Worm (Caenorhabditis elegans): ENCODE results near the gene ttr-34.

The ttr-34 gene

DNA sequence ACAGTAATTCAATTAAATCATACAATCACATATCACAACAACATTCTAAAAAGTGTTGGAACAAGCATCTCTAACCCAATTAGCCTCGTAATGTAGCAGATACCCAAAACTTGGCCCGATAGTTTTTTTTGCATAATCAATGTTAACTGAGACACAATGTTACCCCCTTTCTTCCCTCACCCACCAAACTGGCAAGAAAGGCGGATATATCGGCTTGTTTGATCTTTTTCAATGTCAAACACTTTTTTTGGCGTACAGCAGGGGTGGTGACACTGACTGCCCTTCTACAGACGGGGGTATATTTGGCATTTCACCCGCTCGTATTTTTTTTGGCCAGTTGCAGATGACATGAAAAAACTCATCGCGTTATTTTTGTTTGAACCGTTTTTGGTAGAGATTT, 29.6 kb upstream of the ttr-34 start:
- TF ChIP-seq flh-1 (GFP tag; optimal IDR thresholded peaks at IDR 0.05): no peak
- no peak for TF ChIP-seq snpc-4 (tag; optimal IDR thresholded peaks at IDR 0.05)
- TF ChIP-seq nhr-76 (tag; optimal IDR thresholded peaks at IDR 0.05): no peak
- no peak for TF ChIP-seq M03D4.4 (tag; optimal IDR thresholded peaks at IDR 0.05)
- TF ChIP-seq ces-1 (GFP tag; optimal IDR thresholded peaks at IDR 0.05): no peak
- TF ChIP-seq ceh-83 (GFP tag; optimal IDR thresholded peaks at IDR 0.05): no peak
- no peak for TF ChIP-seq sem-2 (GFP tag; optimal IDR thresholded peaks at IDR 0.05)
- no peak for TF ChIP-seq cnd-1 (tag; optimal IDR thresholded peaks at IDR 0.05)
- TF ChIP-seq mab-5 (tag; optimal IDR thresholded peaks at IDR 0.05): no peak

ce11 chrX:13112664-13113063, 26.9 kb upstream of the ttr-34 start:
- TF ChIP-seq snpc-4 (tag; optimal IDR thresholded peaks at IDR 0.05) (no peak), sptf-1 (tag; optimal IDR thresholded peaks at IDR 0.05) (no peak), zip-8 (tag; optimal IDR thresholded peaks at IDR 0.05) (no peak), ceh-43 (GFP tag; optimal IDR thresholded peaks at IDR 0.05) (no peak), unc-62 (GFP tag; optimal IDR thresholded peaks at IDR 0.05) (no peak), lsy-2 (tag; optimal IDR thresholded peaks at IDR 0.05) (no peak), mep-1 (tag; optimal IDR thresholded peaks at IDR 0.05) (no peak), M03D4.4 (tag; optimal IDR thresholded peaks at IDR 0.05) (no peak), unc-120 (tag; optimal IDR thresholded peaks at IDR 0.05; ENCODE audit: poor library complexity, severe bottlenecking) (no peak), mab-5 (tag; optimal IDR thresholded peaks at IDR 0.05) (no peak), nhr-12 (tag; optimal IDR thresholded peaks at IDR 0.05) (no peak), bed-3 (GFP tag; optimal IDR thresholded peaks at IDR 0.05) (no peak), ceh-83 (GFP tag; optimal IDR thresholded peaks at IDR 0.05) (no peak), unc-39 (tag; optimal IDR thresholded peaks at IDR 0.05) (no peak), nhr-2 (tag; optimal IDR thresholded peaks at IDR 0.05) (no peak), mls-2 (tag; optimal IDR thresholded peaks at IDR 0.05) (no peak), ham-2 (GFP tag; optimal IDR thresholded peaks at IDR 0.05) (no peak)

ce11 chrX:13113457-13113856, 26.1 kb upstream of the ttr-34 start, which contains the start of gene F17H10.2:
TSS of gene F17H10.2 (plus strand) at chrX:13113772.
- no peak for TF ChIP-seq unc-120 (tag; optimal IDR thresholded peaks at IDR 0.05; ENCODE audit: poor library complexity, severe bottlenecking)

ce11 chrX:13115694-13116093, 23.9 kb upstream of the ttr-34 start:
- TF ChIP-seq ceh-43 (GFP tag; optimal IDR thresholded peaks at IDR 0.05) (no peak), unc-62 (GFP tag; optimal IDR thresholded peaks at IDR 0.05) (no peak), drap-1 (GFP tag; optimal IDR thresholded peaks at IDR 0.05) (no peak), mls-2 (tag; optimal IDR thresholded peaks at IDR 0.05) (no peak), bed-3 (GFP tag; optimal IDR thresholded peaks at IDR 0.05) (no peak), ham-2 (GFP tag; optimal IDR thresholded peaks at IDR 0.05) (no peak), tbx-8 (GFP tag; optimal IDR thresholded peaks at IDR 0.05) (no peak), sptf-1 (tag; optimal IDR thresholded peaks at IDR 0.05) (no peak), lin-32 (GFP tag; optimal IDR thresholded peaks at IDR 0.05) (no peak), nhr-2 (tag; optimal IDR thresholded peaks at IDR 0.05) (no peak), snpc-4 (tag; optimal IDR thresholded peaks at IDR 0.05) (no peak), ceh-83 (GFP tag; optimal IDR thresholded peaks at IDR 0.05) (no peak), sem-2 (GFP tag; optimal IDR thresholded peaks at IDR 0.05) (no peak), unc-120 (tag; optimal IDR thresholded peaks at IDR 0.05; ENCODE audit: poor library complexity, severe bottlenecking) (no peak), nhr-237 (tag; optimal IDR thresholded peaks at IDR 0.05) (no peak), ztf-11 (tag; optimal IDR thresholded peaks at IDR 0.05) (no peak), zip-8 (tag; optimal IDR thresholded peaks at IDR 0.05) (no peak)

DNA sequence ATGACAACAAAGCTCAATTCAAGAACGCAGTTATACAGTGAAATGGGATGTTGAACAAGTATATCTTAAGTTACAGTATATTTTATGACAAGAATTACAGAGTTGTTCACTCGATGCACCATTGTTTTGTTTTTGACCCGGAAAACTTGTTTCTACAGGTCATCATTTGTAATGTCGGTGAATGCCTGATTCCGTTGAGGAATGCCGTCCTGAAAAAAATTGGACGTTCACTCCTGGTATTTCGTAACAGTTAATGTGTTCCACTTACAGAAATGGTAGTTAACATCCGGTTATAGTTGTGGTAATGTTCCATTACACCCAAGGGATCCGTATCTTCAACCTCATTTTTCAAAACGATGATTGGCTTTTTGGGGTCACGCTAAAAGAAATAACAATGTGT, 23.2 kb upstream of the ttr-34 start:
- TF ChIP-seq nhr-237 (tag; optimal IDR thresholded peaks at IDR 0.05) (no peak), ham-2 (GFP tag; optimal IDR thresholded peaks at IDR 0.05) (no peak), ceh-39 (tag; optimal IDR thresholded peaks at IDR 0.05) (no peak), sem-2 (GFP tag; optimal IDR thresholded peaks at IDR 0.05) (no peak), flh-1 (GFP tag; optimal IDR thresholded peaks at IDR 0.05) (no peak), mab-5 (tag; optimal IDR thresholded peaks at IDR 0.05) (no peak), ceh-43 (GFP tag; optimal IDR thresholded peaks at IDR 0.05) (no peak), zip-8 (tag; optimal IDR thresholded peaks at IDR 0.05) (no peak), lin-13 (tag; optimal IDR thresholded peaks at IDR 0.05) (no peak)

ce11 chrX:13119900-13120299, 19.7 kb upstream of the ttr-34 start:
- TF ChIP-seq elt-1 (tag; optimal IDR thresholded peaks at IDR 0.05; ENCODE audit: borderline replicate concordance, insufficient read depth) (peak; percentile 78), cnd-1 (tag; optimal IDR thresholded peaks at IDR 0.05) (no peak), sem-2 (GFP tag; optimal IDR thresholded peaks at IDR 0.05) (no peak), pha-4 (tag; optimal IDR thresholded peaks at IDR 0.05) (no peak), blmp-1 (tag; optimal IDR thresholded peaks at IDR 0.05) (no peak)
